Worm (Caenorhabditis elegans): ENCODE measurements around the gene hpo-6.

ce11 chrIV:1576731-1577130 is 14.7 kb downstream of the hpo-6 start, which contains the start of gene Y41D4B.14:
- TF ChIP-seq him-1 (tag; optimal IDR thresholded peaks at IDR 0.05): no peak
- TF ChIP-seq dao-5 (tag; optimal IDR thresholded peaks at IDR 0.05): no peak
- TF ChIP-seq W03F9.2 (tag; optimal IDR thresholded peaks at IDR 0.05): no peak

Data from whole organism, L4/young adult.